Worm (Caenorhabditis elegans) whole organism, L3 larva: ENCODE data around the gene gphr-2.

Source experiments
- aly-2 ChIP-seq: fragments of 150-350 bp; optimal IDR thresholded peaks from 2 replicates; lab custom pipeline; 2014; ENCODE audit warnings: missing biosample characterization, missing genetic modification characterization
- ama-1 ChIP-seq: fragments of 150-350 bp; optimal IDR thresholded peaks from 2 replicates; lab custom pipeline; 2018
- ceh-16 ChIP-seq: sonication (generic microtip); optimal IDR thresholded peaks from 2 replicates; lab custom pipeline; 2017; ENCODE audit warnings: missing biosample characterization, missing genetic modification characterization
- ceh-28 ChIP-seq: fragments of 150-350 bp; optimal IDR thresholded peaks from 2 replicates; lab custom pipeline; 2014; ENCODE audit warnings: missing biosample characterization, missing genetic modification reagents, missing genetic modification characterization
- ceh-82 ChIP-seq: fragments of 150-350 bp; optimal IDR thresholded peaks from 2 replicates; lab custom pipeline; 2014; ENCODE audit warnings: missing biosample characterization, missing genetic modification characterization
- ceh-9 ChIP-seq: sonication (generic microtip); optimal IDR thresholded peaks from 2 replicates; lab custom pipeline; 2018; ENCODE audit warnings: missing biosample characterization, missing genetic modification characterization
- egl-27 ChIP-seq: sonication (generic microtip); optimal IDR thresholded peaks from 4 replicates; lab custom pipeline; 2017; ENCODE audit warnings: missing biosample characterization, missing genetic modification reagents, missing genetic modification characterization
- egl-5 ChIP-seq: fragments of 150-350 bp; optimal IDR thresholded peaks from 2 replicates; lab custom pipeline; 2017; ENCODE audit warnings: missing biosample characterization, missing genetic modification reagents, missing genetic modification characterization, inconsistent platforms
- elt-1 ChIP-seq: fragments of 150-350 bp; optimal IDR thresholded peaks from 2 replicates; lab custom pipeline; 2014; ENCODE audit warnings: missing biosample characterization, missing genetic modification characterization
- elt-2 ChIP-seq: sonication (generic microtip); optimal IDR thresholded peaks from 2 replicates; lab custom pipeline; 2016; ENCODE audit warnings: missing genetic modification reagents, mild to moderate bottlenecking, missing genetic modification characterization, missing compliant biosample characterization
- elt-3 ChIP-seq, 3 experiments: fragments of 150-350 bp in 1 of 3; sonication (generic microtip) in 2 of 3; optimal IDR thresholded peaks; 2 replicates in 2 of 3; 4 replicates in 1 of 3; lab custom pipeline; 2014 to 2017; ENCODE audit warnings: missing biosample characterization in 3 of 3, missing genetic modification characterization in 3 of 3
- fkh-10 ChIP-seq: sonication (generic microtip); optimal IDR thresholded peaks from 2 replicates; lab custom pipeline; 2017; ENCODE audit warnings: missing biosample characterization, missing genetic modification reagents, missing genetic modification characterization
- fkh-2 ChIP-seq: fragments of 150-350 bp; optimal IDR thresholded peaks from 2 replicates; lab custom pipeline; 2014; ENCODE audit warnings: missing biosample characterization, missing genetic modification reagents, missing genetic modification characterization
- fos-1 ChIP-seq: fragments of 150-350 bp; optimal IDR thresholded peaks from 2 replicates; lab custom pipeline; 2014; ENCODE audit warnings: missing biosample characterization, missing genetic modification characterization
- hmg-11 ChIP-seq: sonication (generic microtip); optimal IDR thresholded peaks from 2 replicates; lab custom pipeline; 2016; ENCODE audit warnings: missing genetic modification characterization, missing compliant biosample characterization
- jun-1 ChIP-seq: fragments of 150-350 bp; optimal IDR thresholded peaks from 2 replicates; lab custom pipeline; 2014; ENCODE audit warnings: missing biosample characterization, missing genetic modification reagents, missing genetic modification characterization
- lin-15B ChIP-seq: fragments of 150-350 bp; optimal IDR thresholded peaks from 2 replicates; lab custom pipeline; 2014; ENCODE audit warnings: missing biosample characterization, missing genetic modification characterization
- lin-39 ChIP-seq: fragments of 150-350 bp; optimal IDR thresholded peaks from 2 replicates; lab custom pipeline; 2018; ENCODE audit warnings: missing biosample characterization, missing genetic modification reagents, missing genetic modification characterization
- lsy-12 ChIP-seq: sonication (generic microtip); optimal IDR thresholded peaks from 2 replicates; lab custom pipeline; 2016; ENCODE audit warnings: mild to moderate bottlenecking, missing genetic modification characterization, missing compliant biosample characterization
- mdl-1 ChIP-seq: fragments of 150-350 bp; optimal IDR thresholded peaks from 2 replicates; lab custom pipeline; 2014; ENCODE audit warnings: missing biosample characterization, missing genetic modification characterization
- mml-1 ChIP-seq: fragments of 150-350 bp; sonication (generic microtip); optimal IDR thresholded peaks from 3 replicates; lab custom pipeline; 2014; ENCODE audit warnings: missing biosample characterization, missing genetic modification characterization
- nfya-1 ChIP-seq: sonication (generic microtip); optimal IDR thresholded peaks from 2 replicates; lab custom pipeline; 2017; ENCODE audit warnings: missing genetic modification characterization, mild to moderate bottlenecking, missing compliant biosample characterization, antibody characterized with exemption, moderate library complexity; ENCODE audit not compliant: insufficient read depth
- nhr-11 ChIP-seq: fragments of 150-350 bp; optimal IDR thresholded peaks from 2 replicates; lab custom pipeline; 2014; ENCODE audit warnings: missing biosample characterization, missing genetic modification characterization
- nhr-12 ChIP-seq: fragments of 150-350 bp; optimal IDR thresholded peaks from 2 replicates; lab custom pipeline; 2014; ENCODE audit warnings: missing biosample characterization, missing genetic modification characterization
- nhr-23 ChIP-seq: fragments of 150-350 bp; optimal IDR thresholded peaks from 2 replicates; lab custom pipeline; 2014; ENCODE audit warnings: missing biosample characterization, missing genetic modification reagents, missing genetic modification characterization
- nhr-25 ChIP-seq: sonication (generic microtip); optimal IDR thresholded peaks from 2 replicates; lab custom pipeline; 2017; ENCODE audit warnings: missing biosample characterization, missing genetic modification characterization
- nhr-43 ChIP-seq: sonication (generic microtip); optimal IDR thresholded peaks from 2 replicates; lab custom pipeline; 2016; ENCODE audit warnings: mild to moderate bottlenecking, missing genetic modification characterization, missing compliant biosample characterization; ENCODE audit not compliant: poor library complexity, severe bottlenecking
- nhr-67 ChIP-seq: fragments of 150-350 bp; optimal IDR thresholded peaks from 2 replicates; lab custom pipeline; 2014; ENCODE audit warnings: missing biosample characterization, missing genetic modification characterization
- nhr-76 ChIP-seq: fragments of 150-350 bp; sonication (generic microtip); optimal IDR thresholded peaks from 5 replicates; lab custom pipeline; 2014; ENCODE audit warnings: missing biosample characterization, missing genetic modification characterization
- pha-4 ChIP-seq: fragments of 150-350 bp; optimal IDR thresholded peaks from 2 replicates; lab custom pipeline; 2014; ENCODE audit warnings: missing biosample characterization, missing genetic modification reagents, missing genetic modification characterization
- pqm-1 ChIP-seq: fragments of 150-350 bp; optimal IDR thresholded peaks from 2 replicates; lab custom pipeline; 2017; ENCODE audit warnings: missing biosample characterization, missing genetic modification characterization, inconsistent platforms
- sea-2 ChIP-seq: fragments of 150-350 bp; sonication (generic microtip); optimal IDR thresholded peaks from 4 replicates; lab custom pipeline; 2014; ENCODE audit warnings: missing biosample characterization, missing genetic modification reagents, missing genetic modification characterization
- skn-1 ChIP-seq: fragments of 150-350 bp; optimal IDR thresholded peaks from 2 replicates; lab custom pipeline; 2014; ENCODE audit warnings: missing biosample characterization, missing genetic modification characterization
- tbx-2 ChIP-seq: sonication (generic microtip); optimal IDR thresholded peaks from 2 replicates; lab custom pipeline; 2016; ENCODE audit warnings: mild to moderate bottlenecking, missing genetic modification characterization, missing compliant biosample characterization
- unc-39 ChIP-seq: sonication (generic microtip); optimal IDR thresholded peaks from 4 replicates; lab custom pipeline; 2017; ENCODE audit warnings: missing biosample characterization, missing genetic modification characterization
- unc-62 ChIP-seq: fragments of 150-350 bp; sonication (generic microtip); optimal IDR thresholded peaks from 4 replicates; lab custom pipeline; 2014; ENCODE audit warnings: missing biosample characterization, missing genetic modification reagents, missing genetic modification characterization
- zag-1 ChIP-seq: fragments of 150-350 bp; optimal IDR thresholded peaks from 2 replicates; lab custom pipeline; 2014; ENCODE audit warnings: missing biosample characterization, missing genetic modification characterization
- ztf-11 ChIP-seq: fragments of 150-350 bp; optimal IDR thresholded peaks from 2 replicates; lab custom pipeline; 2014; ENCODE audit warnings: missing biosample characterization, missing genetic modification characterization
- ztf-4 ChIP-seq: fragments of 150-350 bp; optimal IDR thresholded peaks from 2 replicates; lab custom pipeline; 2014; ENCODE audit warnings: missing biosample characterization, missing genetic modification characterization

Gene gphr-2

ce11 chrX:14309656-14310055 lies 2.1 kb upstream of the gphr-2 start:
- no peak for TF ChIP-seq ama-1 (lab: Kevin White, UChicago)
- no peak for TF ChIP-seq zag-1 (tag; lab: Kevin White, UChicago)
- TF ChIP-seq fkh-10 (GFP tag; lab: Kevin White, UChicago), result no peak
- no peak for TF ChIP-seq aly-2 (tag; lab: Kevin White, UChicago)
- no peak for TF ChIP-seq lin-39 (tag; lab: Kevin White, UChicago)
- TF ChIP-seq lin-15B (tag; lab: Kevin White, UChicago), result no peak
- TF ChIP-seq skn-1 (tag; lab: Kevin White, UChicago), result no peak
- TF ChIP-seq ztf-11 (tag; lab: Kevin White, UChicago), result no peak

ce11 chrX:14303078-14303477 lies 4.5 kb downstream of the gphr-2 start, which contains the start of gene C11H1.5:
Gene C11H1.5, minus strand, starts transcription at chrX:14303178.
- TF ChIP-seq fos-1 (tag; lab: Kevin White, UChicago), result no peak
- no peak for TF ChIP-seq nhr-76 (tag; lab: Kevin White, UChicago)
- TF ChIP-seq aly-2 (tag; lab: Kevin White, UChicago), result no peak
- no peak for TF ChIP-seq fkh-10 (GFP tag; lab: Kevin White, UChicago)
- TF ChIP-seq nhr-23 (tag; lab: Kevin White, UChicago), result no peak
- no peak for TF ChIP-seq ztf-4
- TF ChIP-seq ceh-28 (tag; lab: Kevin White, UChicago), result no peak
- TF ChIP-seq jun-1 (tag; lab: Kevin White, UChicago), result no peak
- no peak for TF ChIP-seq tbx-2 (tag; lab: Kevin White, UChicago)
- no peak for TF ChIP-seq lin-39 (tag; lab: Kevin White, UChicago)
- TF ChIP-seq ztf-11 (tag; lab: Kevin White, UChicago), result no peak

DNA sequence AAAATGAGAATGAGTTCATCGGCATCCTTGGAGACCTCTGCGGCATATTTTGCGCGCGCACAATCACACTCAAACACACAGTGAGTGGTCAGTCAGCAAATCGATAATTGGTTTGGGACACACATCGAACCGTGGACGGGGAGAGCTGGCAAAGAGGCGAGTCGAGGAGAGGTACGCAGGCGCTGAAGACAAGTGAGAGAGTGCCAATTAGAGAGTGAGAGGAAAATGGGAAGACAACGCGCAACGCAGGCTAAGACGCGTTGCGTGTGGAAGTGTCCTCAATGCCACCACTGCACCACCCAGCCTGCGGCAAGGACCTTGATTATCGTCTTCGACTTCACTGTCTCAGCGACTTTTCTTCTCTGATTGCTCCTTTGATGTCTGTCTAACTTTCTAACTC lies 10.4 kb downstream of the gphr-2 start:
- peak; percentile 68 for TF ChIP-seq nhr-25 (tag; lab: Kevin White, UChicago)
- peak in 1 of 3 experiments; percentile 12 for TF ChIP-seq elt-3 (tag; optimal IDR thresholded peaks at IDR 0.05; lab: Kevin White, UChicago)
- peak; percentile 96 for TF ChIP-seq lin-39 (tag; lab: Kevin White, UChicago)
- peak; percentile 37 for TF ChIP-seq egl-5 (tag; lab: Kevin White, UChicago)
- no peak for TF ChIP-seq aly-2 (tag; lab: Kevin White, UChicago)
- peak; percentile 34 for TF ChIP-seq mdl-1
- TF ChIP-seq mml-1 (tag; lab: Kevin White, UChicago), result no peak
- TF ChIP-seq fkh-2 (tag; lab: Kevin White, UChicago), result no peak
- peak; percentile 16 for TF ChIP-seq elt-1
- TF ChIP-seq skn-1 (tag; lab: Kevin White, UChicago), result peak; percentile 69
- TF ChIP-seq egl-27 (tag; lab: Kevin White, UChicago), result peak; percentile 58
- TF ChIP-seq ceh-82 (tag; lab: Kevin White, UChicago), result no peak
- TF ChIP-seq pqm-1 (tag; lab: Kevin White, UChicago), result peak; percentile 10
- peak; percentile 93 for TF ChIP-seq nfya-1
- no peak for TF ChIP-seq ztf-4
- TF ChIP-seq unc-62, result no peak
- peak; percentile 20 for TF ChIP-seq lin-15B (tag; lab: Kevin White, UChicago)
- no peak for TF ChIP-seq fos-1 (tag; lab: Kevin White, UChicago)
- TF ChIP-seq lsy-12 (tag; lab: Kevin White, UChicago), result peak; percentile 33
- peak; percentile 37 for TF ChIP-seq tbx-2 (tag; lab: Kevin White, UChicago)
- TF ChIP-seq zag-1 (tag; lab: Kevin White, UChicago), result no peak
- TF ChIP-seq elt-2 (tag; lab: Kevin White, UChicago), result peak; percentile 30
- no peak for TF ChIP-seq ztf-11 (tag; lab: Kevin White, UChicago)
- peak; percentile 93 for TF ChIP-seq ceh-28 (tag; lab: Kevin White, UChicago)
- TF ChIP-seq hmg-11 (tag; lab: Kevin White, UChicago), result peak; percentile 87
- peak; percentile 29 for TF ChIP-seq nhr-23 (tag; lab: Kevin White, UChicago)
- no peak for TF ChIP-seq ceh-16 (tag; lab: Kevin White, UChicago)
- TF ChIP-seq ama-1 (lab: Kevin White, UChicago), result no peak
- peak; percentile 50 for TF ChIP-seq jun-1 (tag; lab: Kevin White, UChicago)
- TF ChIP-seq nhr-11 (tag; lab: Kevin White, UChicago), result no peak
- TF ChIP-seq pha-4 (tag; lab: Kevin White, UChicago), result peak; percentile 80
- TF ChIP-seq nhr-67 (tag; lab: Kevin White, UChicago), result no peak

DNA sequence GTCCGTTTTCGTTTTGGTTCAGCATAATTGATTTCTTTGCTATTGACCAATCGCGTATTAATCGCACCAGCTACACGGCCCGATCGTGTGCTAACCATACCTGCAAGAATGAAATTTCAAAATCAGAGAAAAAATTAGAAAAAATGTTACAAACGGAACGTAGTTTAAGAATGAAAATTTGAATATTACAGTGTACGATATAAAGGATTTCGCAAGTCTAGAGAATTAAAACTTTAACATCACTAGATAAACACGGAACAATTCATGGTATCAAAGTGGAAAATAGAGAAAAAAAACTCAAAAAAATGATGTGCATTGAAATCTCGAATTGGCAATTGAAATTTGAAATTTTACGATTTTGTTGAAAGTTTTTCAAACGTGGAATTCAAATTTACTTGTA lies 11.0 kb downstream of the gphr-2 start, which contains the start of gene madd-3:
TSS of gene madd-3 (minus strand) at position 101 of the 400 bp plus-strand sequence.
- TF ChIP-seq ama-1 (lab: Kevin White, UChicago), result no peak
- no peak for TF ChIP-seq nhr-43 (tag; lab: Kevin White, UChicago)
- no peak for TF ChIP-seq unc-39 (tag; lab: Kevin White, UChicago)
- no peak for TF ChIP-seq nhr-12 (tag; lab: Kevin White, UChicago)
- TF ChIP-seq fkh-2 (tag; lab: Kevin White, UChicago), result no peak
- no peak for TF ChIP-seq nhr-11 (tag; lab: Kevin White, UChicago)
- TF ChIP-seq sea-2, result no peak
- TF ChIP-seq ceh-9 (tag; lab: Kevin White, UChicago), result no peak
- TF ChIP-seq unc-62, result no peak
